Worm (Caenorhabditis elegans): Measurements from ENCODE around the gene nhr-68.

Gene nhr-68

DNA sequence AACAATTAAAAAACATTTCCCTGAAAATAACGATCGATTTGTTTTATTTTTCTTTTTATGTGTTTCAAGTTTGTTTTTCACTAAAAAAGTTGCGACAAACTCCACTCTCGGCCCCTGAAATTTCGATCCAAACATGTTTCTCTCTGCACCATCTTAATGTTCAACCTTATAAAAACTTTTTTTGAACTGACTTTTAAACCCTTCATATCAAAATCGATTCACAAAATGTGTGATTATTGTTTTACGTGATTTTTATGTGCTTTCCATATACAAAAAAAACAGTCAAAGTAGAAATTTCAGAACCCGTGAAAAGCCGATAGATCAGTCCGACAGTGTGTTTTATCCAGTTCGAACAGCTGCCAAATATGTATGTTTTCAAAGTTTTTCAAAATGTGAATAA is 45.7 kb upstream of the nhr-68 start, which contains the start of gene ccch-1:
TSS of gene ccch-1 (plus strand) at position 301 of the 400 bp plus-strand sequence.
- no peak for TF ChIP-seq D2030.7 (GFP tag; IDR thresholded peaks at IDR 0.05)
- TF ChIP-seq madf-10 (tag; optimal IDR thresholded peaks at IDR 0.05): no peak
- no peak for TF ChIP-seq chd-7 (tag; optimal IDR thresholded peaks at IDR 0.05)
- no peak for TF ChIP-seq dox-1 (GFP tag; IDR thresholded peaks at IDR 0.05)
- no peak for TF ChIP-seq ztf-22 (GFP tag; optimal IDR thresholded peaks at IDR 0.05)
- TF ChIP-seq ets-4 (GFP tag; optimal IDR thresholded peaks at IDR 0.05): no peak
- TF ChIP-seq F52B5.7 (tag; optimal IDR thresholded peaks at IDR 0.05): no peak

DNA sequence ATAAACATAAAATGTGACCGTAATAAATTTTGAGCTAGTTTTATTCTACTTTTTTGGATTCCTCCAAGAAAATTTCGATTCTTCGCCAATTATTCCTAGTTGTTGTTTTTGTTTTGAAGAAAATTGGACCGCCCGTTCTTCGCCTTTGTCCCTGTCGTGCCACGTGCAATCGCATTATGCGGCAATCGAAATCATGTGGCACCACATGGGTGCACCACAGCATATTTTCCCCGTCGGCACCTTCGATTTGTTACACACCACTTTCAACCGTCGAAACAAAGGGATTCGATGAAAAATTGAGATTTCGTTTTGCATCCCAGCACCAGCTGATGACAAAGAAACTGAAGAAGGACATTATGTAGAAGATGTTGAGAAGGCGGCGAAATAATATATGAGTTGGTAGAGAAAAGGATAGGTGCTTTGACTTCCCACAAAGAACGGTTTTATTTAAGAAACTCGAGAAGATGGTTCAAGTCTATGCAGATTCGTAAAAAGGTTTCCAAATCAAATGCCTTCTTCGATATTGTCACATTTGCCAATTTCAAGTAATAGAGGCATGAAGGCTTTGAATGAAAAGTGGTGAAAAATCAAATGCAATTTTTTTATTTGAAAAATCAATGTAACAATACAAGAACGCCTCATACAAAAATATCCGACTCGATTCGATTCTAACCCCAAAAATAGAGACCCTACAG is 44.5 kb upstream of the nhr-68 start:
- TF ChIP-seq F57C9.4 (tag; optimal IDR thresholded peaks at IDR 0.05) (no peak), Y67H2A.10 (GFP tag; conservative IDR thresholded peaks at IDR 0.05) (no peak), T07F8.4 (tag; optimal IDR thresholded peaks at IDR 0.05) (no peak), xnd-1 (tag; optimal IDR thresholded peaks at IDR 0.05) (no peak), ztf-26 (tag; optimal IDR thresholded peaks at IDR 0.05) (no peak), lag-1 (GFP tag; IDR thresholded peaks at IDR 0.05) (no peak), rcor-1 (GFP tag; IDR thresholded peaks at IDR 0.05) (no peak), C06A6.2 (GFP tag; conservative IDR thresholded peaks at IDR 0.05) (no peak), attf-5 (GFP tag; optimal IDR thresholded peaks at IDR 0.05) (no peak), ceh-58 (GFP tag; IDR thresholded peaks at IDR 0.05) (no peak), ztf-28 (GFP tag; IDR thresholded peaks at IDR 0.05) (no peak), F33H1.4 (GFP tag; IDR thresholded peaks at IDR 0.05) (no peak), attf-6 (GFP tag; IDR thresholded peaks at IDR 0.05) (no peak), F22D6.2 (tag; optimal IDR thresholded peaks at IDR 0.05) (no peak), mcd-1 (GFP tag; IDR thresholded peaks at IDR 0.05) (no peak)

DNA sequence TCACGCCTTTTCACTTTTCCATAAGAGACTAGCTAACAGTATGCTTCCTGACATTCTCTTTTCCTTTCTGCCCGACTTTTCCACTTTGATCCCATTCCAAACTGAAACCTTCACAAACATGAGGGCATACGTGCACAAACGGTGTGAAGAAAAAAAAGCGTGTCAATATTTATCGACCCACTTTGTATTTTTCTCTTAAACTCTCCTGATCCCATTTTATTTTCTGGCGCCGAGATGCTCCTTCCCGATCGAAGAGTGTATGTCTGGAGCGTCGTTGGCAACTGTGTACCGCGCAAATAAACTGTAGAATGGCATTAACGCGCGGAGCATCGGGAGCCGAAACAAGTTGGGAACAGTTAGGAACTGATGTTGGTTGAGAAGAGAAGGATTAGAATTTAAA is 43.7 kb upstream of the nhr-68 start:
- TF ChIP-seq attf-6 (GFP tag; IDR thresholded peaks at IDR 0.05) (no peak), gei-17 (GFP tag; optimal IDR thresholded peaks at IDR 0.05) (no peak), hrde-1 (tag; optimal IDR thresholded peaks at IDR 0.05; ENCODE audit: borderline replicate concordance) (no peak), efl-1 (GFP tag; optimal IDR thresholded peaks at IDR 0.05) (no peak), snpc-3.4 (tag; optimal IDR thresholded peaks at IDR 0.05) (no peak), ztf-25 (GFP tag; IDR thresholded peaks at IDR 0.05) (no peak), ZK185.1 (tag; optimal IDR thresholded peaks at IDR 0.05; ENCODE audit: poor library complexity, severe bottlenecking) (no peak), nhr-27 (tag; optimal IDR thresholded peaks at IDR 0.05) (no peak)

DNA sequence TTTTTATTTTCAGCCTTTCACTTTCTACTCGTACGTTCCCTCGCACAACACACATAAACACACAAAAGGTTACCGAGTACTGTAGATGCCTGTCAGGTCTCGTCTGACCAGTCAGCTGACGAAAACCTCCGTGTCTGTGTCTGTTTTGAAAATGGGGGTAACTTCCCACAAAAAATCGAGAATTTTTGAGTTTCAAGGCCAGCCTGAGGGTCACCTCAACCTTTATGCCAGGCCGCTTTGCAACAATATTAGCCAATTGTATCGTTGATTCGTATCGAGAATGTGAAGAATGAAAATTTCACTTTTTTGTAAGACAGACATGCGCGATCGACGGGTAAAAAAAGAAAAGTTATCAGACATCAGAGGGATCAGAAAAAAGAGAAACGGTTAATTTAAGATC is 42.1 kb upstream of the nhr-68 start:
- TF ChIP-seq ztf-26 (tag; optimal IDR thresholded peaks at IDR 0.05): peak; percentile 17
- TF ChIP-seq F49E8.2 (tag; optimal IDR thresholded peaks at IDR 0.05; ENCODE audit: insufficient read depth): no peak
- peak; percentile 68 for TF ChIP-seq ceh-27 (GFP tag; optimal IDR thresholded peaks at IDR 0.05)
- TF ChIP-seq lin-40 (tag; optimal IDR thresholded peaks at IDR 0.05): peak; percentile 56
- TF ChIP-seq repo-1 (tag; optimal IDR thresholded peaks at IDR 0.05): no peak
